Worm (Caenorhabditis elegans) whole organism, L4 larva: ENCODE measurements around the gene col-154.

Experiments
- nhr-11 ChIP-seq: fragments of 150-350 bp; optimal IDR thresholded peaks from 2 replicates; lab custom pipeline; 2014; ENCODE audit warnings: missing biosample characterization, missing genetic modification characterization
- unc-130 ChIP-seq: sonication (generic microtip); optimal IDR thresholded peaks from 2 replicates; lab custom pipeline; 2016; ENCODE audit warnings: missing genetic modification reagents, missing genetic modification characterization, missing compliant biosample characterization

DNA sequence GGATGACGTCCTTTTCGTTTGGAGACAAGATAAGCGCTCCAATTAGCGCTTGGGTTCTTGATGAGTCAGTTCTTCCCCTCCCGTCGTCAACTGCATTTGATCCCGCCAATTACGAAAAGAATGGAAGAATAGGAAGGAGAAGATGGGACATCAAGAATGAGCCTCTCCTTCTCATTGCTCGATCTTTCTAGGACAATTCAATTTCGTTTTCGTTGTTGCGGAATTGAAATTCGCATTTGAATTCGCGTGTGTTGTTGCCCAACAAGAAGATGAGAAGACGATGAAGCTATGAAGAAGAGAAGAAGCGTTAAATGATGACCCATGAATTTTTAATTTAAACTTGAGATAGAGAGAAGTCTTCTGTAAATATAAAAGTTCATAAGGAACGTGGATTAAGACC, 48.3 kb upstream of the col-154 start:
- no peak for TF ChIP-seq nhr-11 (tag; lab: Kevin White, UChicago)
- no peak for TF ChIP-seq unc-130 (GFP tag; lab: Kevin White, UChicago)
